Fruit fly (Drosophila melanogaster) whole organism, embryonic: Measurements from ENCODE around the gene SPoCk.

ENCODE experiments used
- Antp ChIP-seq: fragments of 200-800 bp; sonication (Bioruptor generic); optimal IDR thresholded peaks from 3 replicates; lab custom pipeline; 2016; ENCODE audit warnings: missing biosample characterization, missing genetic modification characterization
- Bgb ChIP-seq: fragments of 200-800 bp; sonication (Bioruptor generic); IDR thresholded peaks from 2 replicates; pipeline ENCODE4 v1.3.6; 2022; ENCODE audit warnings: missing biosample characterization, missing genetic modification characterization; ENCODE audit not compliant: partially characterized antibody
- CG10321 ChIP-seq: fragments of 200-800 bp; sonication (Bioruptor generic); IDR thresholded peaks from 2 replicates; pipeline ENCODE4 v1.3.6; 2022; ENCODE audit warnings: missing biosample characterization, missing genetic modification characterization
- CG10431 ChIP-seq: fragments of 200-800 bp; sonication (Bioruptor generic); optimal IDR thresholded peaks from 3 replicates; lab custom pipeline; 2018; ENCODE audit warnings: missing biosample characterization, mild to moderate bottlenecking, missing genetic modification characterization
- CG11504 ChIP-seq: fragments of 200-800 bp; sonication (Bioruptor generic); optimal IDR thresholded peaks from 3 replicates; lab custom pipeline; 2019; ENCODE audit warnings: missing biosample characterization, mild to moderate bottlenecking, missing genetic modification characterization, moderate library complexity
- CG11560 ChIP-seq: fragments of 200-800 bp; sonication (Bioruptor generic); IDR thresholded peaks from 3 replicates; pipeline ENCODE4 v1.3.6; 2022; ENCODE audit warnings: missing biosample characterization, missing genetic modification characterization
- CG11723 ChIP-seq: fragments of 200-800 bp; sonication (Bioruptor generic); optimal IDR thresholded peaks from 2 replicates; lab custom pipeline; 2017; ENCODE audit warnings: missing biosample characterization, mild to moderate bottlenecking, missing genetic modification characterization
- CG12155 ChIP-seq: fragments of 200-800 bp; sonication (Bioruptor generic); optimal IDR thresholded peaks from 3 replicates; lab custom pipeline; 2016; ENCODE audit warnings: missing biosample characterization, missing genetic modification characterization
- CG12391 ChIP-seq: fragments of 200-800 bp; sonication (Bioruptor generic); optimal IDR thresholded peaks from 3 replicates; lab custom pipeline; 2018; ENCODE audit warnings: missing biosample characterization, mild to moderate bottlenecking, missing genetic modification characterization, moderate library complexity
- CG13287 ChIP-seq: fragments of 200-800 bp; sonication (Bioruptor generic); IDR thresholded peaks from 2 replicates; pipeline ENCODE4 v1.3.6; 2022; ENCODE audit warnings: missing biosample characterization, missing genetic modification characterization; ENCODE audit not compliant: partially characterized antibody
- CG13296 ChIP-seq: fragments of 200-800 bp; sonication (Bioruptor generic); optimal IDR thresholded peaks from 3 replicates; lab custom pipeline; 2018; ENCODE audit warnings: missing biosample characterization, mild to moderate bottlenecking, missing genetic modification characterization
- CG13894 ChIP-seq: fragments of 200-800 bp; sonication (Bioruptor generic); optimal IDR thresholded peaks from 3 replicates; lab custom pipeline; 2018; ENCODE audit warnings: missing biosample characterization, mild to moderate bottlenecking, missing genetic modification characterization, moderate library complexity
- CG15601 ChIP-seq: fragments of 200-800 bp; sonication (Bioruptor generic); optimal IDR thresholded peaks from 3 replicates; lab custom pipeline; 2019; ENCODE audit warnings: missing biosample characterization, mild to moderate bottlenecking, missing genetic modification characterization, moderate library complexity
- CG16813 ChIP-seq: fragments of 200-800 bp; sonication (Bioruptor generic); IDR thresholded peaks from 3 replicates; pipeline ENCODE4 v1.3.6; 2022; ENCODE audit warnings: missing biosample characterization, missing genetic modification characterization; ENCODE audit not compliant: partially characterized antibody
- CG17385 ChIP-seq: fragments of 200-800 bp; sonication (Bioruptor generic); optimal IDR thresholded peaks from 3 replicates; lab custom pipeline; 2018; ENCODE audit warnings: missing biosample characterization, mild to moderate bottlenecking, missing genetic modification characterization
- CG17568 ChIP-seq: fragments of 200-800 bp; sonication (Bioruptor generic); optimal IDR thresholded peaks from 2 replicates; lab custom pipeline; 2018; ENCODE audit warnings: missing biosample characterization, mild to moderate bottlenecking, missing genetic modification characterization, moderate library complexity
- CG2116 ChIP-seq: fragments of 200-800 bp; sonication (Bioruptor generic); optimal IDR thresholded peaks from 3 replicates; lab custom pipeline; 2018; ENCODE audit warnings: missing biosample characterization, mild to moderate bottlenecking, missing genetic modification characterization
- CG30403 ChIP-seq: fragments of 200-800 bp; sonication (Bioruptor generic); optimal IDR thresholded peaks from 3 replicates; lab custom pipeline; 2016; ENCODE audit warnings: missing biosample characterization, missing genetic modification characterization
- CG30431 ChIP-seq: fragments of 200-800 bp; sonication (Bioruptor generic); optimal IDR thresholded peaks from 2 replicates; lab custom pipeline; 2017; ENCODE audit warnings: missing biosample characterization, missing genetic modification characterization
- CG31441 ChIP-seq: fragments of 200-800 bp; sonication (Bioruptor generic); IDR thresholded peaks from 2 replicates; pipeline ENCODE4 v1.3.6; 2022; ENCODE audit warnings: missing biosample characterization, missing genetic modification characterization
- CG33213 ChIP-seq: fragments of 200-800 bp; sonication (Bioruptor generic); optimal IDR thresholded peaks from 3 replicates; lab custom pipeline; 2016; ENCODE audit warnings: missing biosample characterization, missing genetic modification characterization
- CG4360 ChIP-seq: fragments of 200-800 bp; sonication (Bioruptor generic); IDR thresholded peaks from 2 replicates; pipeline ENCODE4 v1.3.6; 2022; ENCODE audit warnings: missing biosample characterization, missing genetic modification characterization
- CG6765 ChIP-seq: fragments of 200-800 bp; sonication (Bioruptor generic); optimal IDR thresholded peaks from 3 replicates; lab custom pipeline; 2017; ENCODE audit warnings: missing biosample characterization, mild to moderate bottlenecking, missing genetic modification characterization
- CG8388 ChIP-seq: fragments of 200-800 bp; sonication (Bioruptor generic); optimal IDR thresholded peaks from 2 replicates; lab custom pipeline; 2019; ENCODE audit warnings: missing biosample characterization, mild to moderate bottlenecking, missing genetic modification characterization, moderate library complexity
- CG9215 ChIP-seq: fragments of 200-800 bp; sonication (Bioruptor generic); IDR thresholded peaks from 2 replicates; pipeline ENCODE4 v1.3.6; 2022; ENCODE audit warnings: missing biosample characterization, missing genetic modification characterization
- CG9609 ChIP-seq: fragments of 200-800 bp; sonication (Bioruptor generic); optimal IDR thresholded peaks from 3 replicates; lab custom pipeline; 2016; ENCODE audit warnings: missing biosample characterization, missing genetic modification characterization
- Deaf1 ChIP-seq: fragments of 200-800 bp; optimal IDR thresholded peaks from 3 replicates; lab custom pipeline; 2019; ENCODE audit warnings: missing biosample characterization, mild to moderate bottlenecking, missing genetic modification characterization, moderate library complexity
- Dfd ChIP-seq, 2 experiments: fragments of >200 bp; optimal IDR thresholded peaks; 2 replicates each; lab custom pipeline; 2017; ENCODE audit warnings: missing biosample characterization in 2 of 2, missing genetic modification characterization in 2 of 2
- Dip2 ChIP-seq: fragments of 200-800 bp; sonication (Bioruptor generic); IDR thresholded peaks from 2 replicates; pipeline ENCODE4 v1.3.6; 2022; ENCODE audit warnings: missing biosample characterization, missing genetic modification characterization
- Ets65A ChIP-seq: fragments of 200-800 bp; sonication (Bioruptor generic); peaks from one replicate; lab custom pipeline; 2016; ENCODE audit warnings: missing biosample characterization, missing genetic modification characterization
- Hmr ChIP-seq: fragments of 200-800 bp; sonication (Bioruptor generic); optimal IDR thresholded peaks from 3 replicates; lab custom pipeline; 2017; ENCODE audit warnings: mild to moderate bottlenecking, missing biosample characterization, missing genetic modification reagents, missing genetic modification characterization
- Hr51 ChIP-seq, 2 experiments: fragments of 200-800 bp; sonication (Bioruptor generic); optimal IDR thresholded peaks; 2 replicates in 1 of 2; 3 replicates in 1 of 2; lab custom pipeline; 2016 to 2018; ENCODE audit warnings: missing biosample characterization in 2 of 2, missing genetic modification characterization in 2 of 2, mild to moderate bottlenecking in 1 of 2, moderate library complexity in 1 of 2
- Jarid2 ChIP-seq: fragments of 200-800 bp; sonication (Bioruptor generic); optimal IDR thresholded peaks from 3 replicates; lab custom pipeline; 2017; ENCODE audit warnings: mild to moderate bottlenecking, missing biosample characterization, missing genetic modification reagents, missing genetic modification characterization
- Med ChIP-seq: fragments of 200-800 bp; sonication (Bioruptor generic); peaks from one replicate; lab custom pipeline; 2016; ENCODE audit warnings: missing biosample characterization, missing genetic modification characterization, mild to moderate bottlenecking, inconsistent platforms, moderate library complexity
- Sox100B ChIP-seq: fragments of 200-800 bp; sonication (Bioruptor generic); optimal IDR thresholded peaks from 3 replicates; lab custom pipeline; 2018; ENCODE audit warnings: missing biosample characterization, mild to moderate bottlenecking, missing genetic modification characterization
- Trl ChIP-seq, 3 experiments: fragments of >200 bp in 2 of 3; fragments of 200-800 bp in 1 of 3; sonication (Bioruptor generic) in 1 of 3; optimal IDR thresholded peaks; 2 replicates in 1 of 3; 3 replicates in 2 of 3; lab custom pipeline; 2016 to 2017; ENCODE audit warnings: missing biosample characterization in 1 of 3, missing genetic modification characterization in 1 of 3
- YL-1 ChIP-seq: fragments of 200-800 bp; sonication (Bioruptor generic); optimal IDR thresholded peaks from 3 replicates; lab custom pipeline; 2017; ENCODE audit warnings: missing biosample characterization, mild to moderate bottlenecking, missing genetic modification characterization
- ash1 ChIP-seq: fragments of 200-800 bp; sonication (Bioruptor generic); optimal IDR thresholded peaks from 2 replicates; lab custom pipeline; 2018; ENCODE audit warnings: missing biosample characterization, mild to moderate bottlenecking, missing genetic modification characterization
- az2 ChIP-seq: fragments of 200-800 bp; sonication (Bioruptor generic); optimal IDR thresholded peaks from 3 replicates; lab custom pipeline; 2016; ENCODE audit warnings: missing biosample characterization, missing genetic modification characterization
- cas ChIP-seq: fragments of 200-800 bp; sonication (Bioruptor generic); IDR thresholded peaks from 2 replicates; pipeline ENCODE4 v1.3.6; 2022; ENCODE audit warnings: missing biosample characterization, missing genetic modification characterization
- dpn ChIP-seq, 2 experiments: fragments of 200-800 bp; sonication (Bioruptor generic); optimal IDR thresholded peaks; 3 replicates each; lab custom pipeline; 2016; ENCODE audit warnings: missing biosample characterization in 2 of 2, missing genetic modification characterization in 2 of 2
- gce ChIP-seq: fragments of 200-800 bp; sonication (Bioruptor generic); IDR thresholded peaks from 3 replicates; pipeline ENCODE4 v1.3.6; 2022; ENCODE audit warnings: missing biosample characterization, missing genetic modification characterization
- nerfin-1 ChIP-seq: fragments of 200-800 bp; sonication (Bioruptor generic); optimal IDR thresholded peaks from 3 replicates; lab custom pipeline; 2019; ENCODE audit warnings: missing biosample characterization, mild to moderate bottlenecking, missing genetic modification characterization, moderate library complexity
- onecut ChIP-seq: fragments of 200-800 bp; sonication (Bioruptor generic); IDR thresholded peaks from 2 replicates; pipeline ENCODE4 v1.3.6; 2022; ENCODE audit warnings: missing biosample characterization, missing genetic modification characterization
- ranshi ChIP-seq: fragments of 200-800 bp; sonication (Bioruptor generic); IDR thresholded peaks from 2 replicates; pipeline ENCODE4 v1.3.6; 2022; ENCODE audit warnings: missing biosample characterization, missing genetic modification characterization
- slbo ChIP-seq: fragments of 200-800 bp; sonication (Bioruptor generic); IDR thresholded peaks from 2 replicates; pipeline ENCODE4 v1.3.6; 2022; ENCODE audit warnings: missing biosample characterization, missing genetic modification characterization
- sr ChIP-seq: fragments of 200-800 bp; sonication (Bioruptor generic); IDR thresholded peaks from 3 replicates; pipeline ENCODE4 v1.3.6; 2022; ENCODE audit warnings: missing biosample characterization, missing genetic modification characterization
- wdn ChIP-seq: fragments of 200-800 bp; sonication (Bioruptor generic); IDR thresholded peaks from 2 replicates; pipeline ENCODE4 v1.3.6; 2022; ENCODE audit warnings: missing biosample characterization, missing genetic modification characterization
- yki ChIP-seq: fragments of >200 bp; optimal IDR thresholded peaks from 3 replicates; lab custom pipeline; 2018

The SPoCk gene

dm6 chr3L:22742945-22743582 lies 6.2 kb upstream of the SPoCk start (continued):
- 0 out of 2 replicates have a peak, but pooled peaks have one; percentile 32 for TF ChIP-seq CG31441
- TF ChIP-seq yki (lab: Kevin White, UChicago), result no peak
- TF ChIP-seq CG30403 (GFP tag; lab: Kevin White, UChicago), result peak; percentile 40
- TF ChIP-seq CG33213 (GFP tag; lab: Kevin White, UChicago), result no peak
- TF ChIP-seq ash1 (GFP tag; lab: Kevin White, UChicago), result no peak
- peak; percentile 16 for TF ChIP-seq Med (GFP tag; lab: Kevin White, UChicago)
- no peak for TF ChIP-seq CG10431 (GFP tag; lab: Kevin White, UChicago)
- peak; percentile 11 for TF ChIP-seq CG8388
- TF ChIP-seq Hr51 (GFP tag; optimal IDR thresholded peaks at IDR 0.05; lab: Kevin White, UChicago), result peak in 1 of 2 experiments; percentile 3
- peak; percentile 83 for TF ChIP-seq CG17385 (GFP tag; lab: Kevin White, UChicago)
- peak; percentile 0 for TF ChIP-seq CG11723
- no peak for TF ChIP-seq Hmr (GFP tag; lab: Kevin White, UChicago)
- TF ChIP-seq CG4360 (GFP tag; lab: Robert Waterston, UW), result peak; percentile 83
- TF ChIP-seq ranshi (GFP tag; lab: Robert Waterston, UW), result no peak
- TF ChIP-seq CG12391 (tag; lab: Kevin White, UChicago), result peak; percentile 2
- TF ChIP-seq, all 482 proteins: peak for 44

dm6 chr3L:22749987-22750386 lies 743 bp downstream of the SPoCk start:
- TF ChIP-seq wdn, result no peak
- peak; percentile 41 for TF ChIP-seq Ets65A (GFP tag; lab: Kevin White, UChicago)
- TF ChIP-seq CG11504, result peak; percentile 66
- no peak for TF ChIP-seq CG2116
- peak; percentile 97 for TF ChIP-seq onecut (GFP tag; lab: Robert Waterston, UW)
- TF ChIP-seq CG30431 (GFP tag; lab: Kevin White, UChicago), result no peak
- peak; percentile 7 for TF ChIP-seq nerfin-1 (tag; lab: Kevin White, UChicago)
- TF ChIP-seq Hr51 (GFP tag; optimal IDR thresholded peaks at IDR 0.05; lab: Kevin White, UChicago), result peak in 1 of 2 experiments; percentile 5
- peak; percentile 29 for TF ChIP-seq CG13894 (tag; lab: Kevin White, UChicago)
- no peak for TF ChIP-seq CG12155 (GFP tag; lab: Kevin White, UChicago)
- no peak for TF ChIP-seq Antp (GFP tag; lab: Kevin White, UChicago)
- TF ChIP-seq CG17568 (GFP tag; lab: Kevin White, UChicago), result no peak
- TF ChIP-seq cas, result no peak
- no peak for TF ChIP-seq CG11560 (tag; lab: Robert Waterston, UW)
- TF ChIP-seq slbo, result no peak
- TF ChIP-seq CG15601 (tag; lab: Kevin White, UChicago), result no peak
- TF ChIP-seq dpn (GFP tag; optimal IDR thresholded peaks at IDR 0.05; lab: Kevin White, UChicago), result no peak
- no peak for TF ChIP-seq sr
- peak; percentile 3 for TF ChIP-seq Deaf1
- TF ChIP-seq CG10321 (GFP tag; lab: Robert Waterston, UW), result no peak

dm6 chr3L:22773383-22773873 lies 24.2 kb downstream of the SPoCk start:
- TF ChIP-seq Jarid2 (GFP tag; lab: Kevin White, UChicago), result peak; percentile 84
- TF ChIP-seq YL-1 (GFP tag; lab: Kevin White, UChicago), result peak; percentile 51
- TF ChIP-seq gce (GFP tag; lab: Robert Waterston, UW), result no peak
- no peak for TF ChIP-seq Dip2
- TF ChIP-seq CG13296 (GFP tag; lab: Kevin White, UChicago), result no peak
- no peak for TF ChIP-seq CG9215 (GFP tag; lab: Robert Waterston, UW)
- no peak for TF ChIP-seq CG16813
- no peak for TF ChIP-seq Dfd (GFP tag; optimal IDR thresholded peaks at IDR 0.05; lab: Kevin White, UChicago)
- TF ChIP-seq Trl (optimal IDR thresholded peaks at IDR 0.05; lab: Kevin White, UChicago), result peak; percentile 33 to 50
- TF ChIP-seq Trl (GFP tag; optimal IDR thresholded peaks at IDR 0.05; lab: Kevin White, UChicago), result no peak
- TF ChIP-seq Bgb (GFP tag; lab: Robert Waterston, UW), result 0 out of 2 replicates have a peak, but pooled peaks have one; percentile 30
- TF ChIP-seq CG13287 (GFP tag; lab: Robert Waterston, UW), result peak; percentile 19; the same call in 1 of the 2 replicates
- no peak for TF ChIP-seq CG6765 (GFP tag; lab: Kevin White, UChicago)
- no peak for TF ChIP-seq Sox100B (GFP tag; lab: Kevin White, UChicago)
- no peak for TF ChIP-seq CG9609 (GFP tag; lab: Kevin White, UChicago)
- TF ChIP-seq az2 (GFP tag; lab: Kevin White, UChicago), result no peak
